Worm (Caenorhabditis elegans) whole organism, young adult: ENCODE data around the gene C29E4.13.

Experiments used
- B0019.2 ChIP-seq: fragments of 200-800 bp; sonication (Bioruptor generic); conservative IDR thresholded peaks from 2 replicates; pipeline ENCODE4 v1.3.6; 2022; ENCODE audit warnings: missing genetic modification reagents, missing genetic modification characterization, missing compliant biosample characterization
- C06A6.2 ChIP-seq: fragments of 200-800 bp; sonication (Bioruptor generic); conservative IDR thresholded peaks from 2 replicates; pipeline ENCODE4 v1.3.6; 2022; ENCODE audit warnings: missing genetic modification characterization, missing compliant biosample characterization
- D2030.7 ChIP-seq: fragments of 200-800 bp; sonication (Bioruptor generic); IDR thresholded peaks from 2 replicates; pipeline ENCODE4 v1.3.6; 2022; ENCODE audit warnings: missing genetic modification reagents, missing genetic modification characterization, missing compliant biosample characterization
- F10E7.11 ChIP-seq: sonication (generic microtip); optimal IDR thresholded peaks from 2 replicates; lab custom pipeline; 2017; ENCODE audit warnings: mild to moderate bottlenecking, missing genetic modification characterization, moderate library complexity, missing compliant biosample characterization
- F39B2.1 ChIP-seq: fragments of 200-800 bp; sonication (Bioruptor generic); IDR thresholded peaks from 2 replicates; pipeline ENCODE4 v1.3.6; 2022; ENCODE audit warnings: missing genetic modification reagents, missing genetic modification characterization, missing compliant biosample characterization
- F52B5.7 ChIP-seq: sonication (generic microtip); optimal IDR thresholded peaks from 2 replicates; lab custom pipeline; 2016; ENCODE audit warnings: mild to moderate bottlenecking, missing genetic modification characterization, missing compliant biosample characterization
- F57C9.4 ChIP-seq: sonication (generic microtip); optimal IDR thresholded peaks from 2 replicates; lab custom pipeline; 2017; ENCODE audit warnings: mild to moderate bottlenecking, missing genetic modification characterization, missing compliant biosample characterization
- K12H6.12 ChIP-seq: fragments of 200-800 bp; sonication (Bioruptor generic); optimal IDR thresholded peaks from 2 replicates; lab custom pipeline; 2018; ENCODE audit warnings: mild to moderate bottlenecking, missing genetic modification characterization, missing compliant biosample characterization
- T26A5.8 ChIP-seq: sonication (generic microtip); optimal IDR thresholded peaks from 2 replicates; lab custom pipeline; 2016; ENCODE audit warnings: missing genetic modification characterization, missing compliant biosample characterization
- Y53F4B.3 ChIP-seq: fragments of 200-800 bp; sonication (Bioruptor generic); IDR thresholded peaks from 2 replicates; pipeline ENCODE4 v1.3.6; 2022; ENCODE audit warnings: missing genetic modification reagents, missing genetic modification characterization, missing compliant biosample characterization
- ama-1 ChIP-seq, 3 experiments: fragments of 150-350 bp in 1 of 3; sonication (generic microtip) in 2 of 3; optimal IDR thresholded peaks; 2 replicates each; lab custom pipeline; 2014 to 2018; ENCODE audit warnings: missing biosample characterization in 2 of 3, missing genetic modification characterization in 2 of 3, missing genetic modification reagents in 2 of 3
- aptf-2 ChIP-seq: fragments of 200-800 bp; sonication (Bioruptor generic); conservative IDR thresholded peaks from 2 replicates; pipeline ENCODE4 v1.3.6; 2022; ENCODE audit warnings: missing genetic modification reagents, missing genetic modification characterization, missing compliant biosample characterization
- attf-6 ChIP-seq: fragments of 200-800 bp; sonication (Bioruptor generic); IDR thresholded peaks from 2 replicates; pipeline ENCODE4 v1.3.6; 2022; ENCODE audit warnings: missing genetic modification reagents, missing genetic modification characterization, missing compliant biosample characterization
- ceh-40 ChIP-seq: fragments of 200-800 bp; sonication (Bioruptor generic); IDR thresholded peaks from 2 replicates; pipeline ENCODE4 v1.3.6; 2022; ENCODE audit warnings: missing genetic modification characterization, missing compliant biosample characterization
- ceh-58 ChIP-seq: fragments of 200-800 bp; sonication (Bioruptor generic); IDR thresholded peaks from 2 replicates; pipeline ENCODE4 v1.3.6; 2022; ENCODE audit warnings: missing genetic modification characterization, missing compliant biosample characterization
- egl-44 ChIP-seq: fragments of 200-800 bp; sonication (Bioruptor generic); IDR thresholded peaks from 2 replicates; pipeline ENCODE4 v1.3.6; 2022; ENCODE audit warnings: missing genetic modification reagents, missing genetic modification characterization, missing compliant biosample characterization
- egrh-3 ChIP-seq: fragments of 200-800 bp; sonication (Bioruptor generic); IDR thresholded peaks from 2 replicates; pipeline ENCODE4 v1.3.6; 2022; ENCODE audit warnings: missing genetic modification reagents, missing genetic modification characterization, missing compliant biosample characterization
- ets-4 ChIP-seq: fragments of 200-800 bp; sonication (Bioruptor generic); optimal IDR thresholded peaks from 2 replicates; lab custom pipeline; 2018; ENCODE audit warnings: mild to moderate bottlenecking, missing genetic modification characterization, missing compliant biosample characterization
- hmg-1.2 ChIP-seq: fragments of 200-800 bp; sonication (Bioruptor generic); IDR thresholded peaks from 2 replicates; pipeline ENCODE4 v1.3.6; 2022; ENCODE audit warnings: missing genetic modification reagents, missing genetic modification characterization, missing compliant biosample characterization
- hsf-1 ChIP-seq: fragments of 200-800 bp; sonication (Bioruptor generic); IDR thresholded peaks from 2 replicates; pipeline ENCODE4 v1.3.6; 2022; ENCODE audit warnings: missing genetic modification reagents, missing genetic modification characterization, missing compliant biosample characterization
- lag-1 ChIP-seq: fragments of 200-800 bp; sonication (Bioruptor generic); IDR thresholded peaks from 2 replicates; pipeline ENCODE4 v1.3.6; 2022; ENCODE audit warnings: missing genetic modification reagents, missing genetic modification characterization, missing compliant biosample characterization
- let-526 ChIP-seq: fragments of 200-800 bp; sonication (Bioruptor generic); IDR thresholded peaks from 2 replicates; pipeline ENCODE4 v1.3.6; 2022; ENCODE audit warnings: missing genetic modification reagents, missing genetic modification characterization, missing compliant biosample characterization
- lin-54 ChIP-seq: fragments of 200-800 bp; sonication (Bioruptor generic); optimal IDR thresholded peaks from 2 replicates; lab custom pipeline; 2018; ENCODE audit warnings: mild to moderate bottlenecking, missing genetic modification characterization, missing compliant biosample characterization
- lsl-1 ChIP-seq: fragments of 200-800 bp; sonication (Bioruptor generic); optimal IDR thresholded peaks from 2 replicates; lab custom pipeline; 2018; ENCODE audit warnings: mild to moderate bottlenecking, missing genetic modification characterization, moderate library complexity, missing compliant biosample characterization
- lsy-27 ChIP-seq: sonication (generic microtip); optimal IDR thresholded peaks from 2 replicates; lab custom pipeline; 2017; ENCODE audit warnings: missing genetic modification characterization, mild to moderate bottlenecking, missing compliant biosample characterization, antibody characterized with exemption, missing genotype, borderline replicate concordance; ENCODE audit not compliant: insufficient read depth
- madf-10 ChIP-seq: sonication (generic microtip); optimal IDR thresholded peaks from 2 replicates; lab custom pipeline; 2016; ENCODE audit warnings: mild to moderate bottlenecking, missing genetic modification characterization, missing compliant biosample characterization
- madf-6 ChIP-seq: fragments of 200-800 bp; sonication (Bioruptor generic); IDR thresholded peaks from 2 replicates; pipeline ENCODE4 v1.3.6; 2022; ENCODE audit warnings: missing genetic modification reagents, missing genetic modification characterization, missing compliant biosample characterization
- mxl-1 ChIP-seq: sonication (generic microtip); optimal IDR thresholded peaks from 2 replicates; lab custom pipeline; 2016; ENCODE audit warnings: missing genetic modification characterization, missing compliant biosample characterization
- nfya-1 ChIP-seq: sonication (generic microtip); optimal IDR thresholded peaks from 2 replicates; lab custom pipeline; 2017; ENCODE audit warnings: antibody characterized with exemption, missing compliant biosample characterization, missing genetic modification characterization, borderline replicate concordance; ENCODE audit not compliant: insufficient read depth
- nfyb-1 ChIP-seq: fragments of 200-800 bp; sonication (Bioruptor generic); IDR thresholded peaks from 2 replicates; pipeline ENCODE4 v1.3.6; 2022; ENCODE audit warnings: missing genetic modification reagents, missing genetic modification characterization, missing compliant biosample characterization
- nhr-80 ChIP-seq: sonication (generic microtip); optimal IDR thresholded peaks from 2 replicates; lab custom pipeline; 2016; ENCODE audit warnings: missing genetic modification characterization, missing compliant biosample characterization
- snpc-3.4 ChIP-seq: sonication (generic microtip); optimal IDR thresholded peaks from 2 replicates; lab custom pipeline; 2017; ENCODE audit warnings: missing genetic modification characterization, mild to moderate bottlenecking, missing compliant biosample characterization, antibody characterized with exemption, moderate library complexity, missing genotype, missing genetic modification reagents
- tbp1 ChIP-seq: fragments of 200-800 bp; sonication (Bioruptor generic); optimal IDR thresholded peaks from 2 replicates; lab custom pipeline; 2018; ENCODE audit warnings: mild to moderate bottlenecking, missing genetic modification characterization, missing compliant biosample characterization
- tbx-9 ChIP-seq: sonication (generic microtip); optimal IDR thresholded peaks from 2 replicates; lab custom pipeline; 2016; ENCODE audit warnings: borderline replicate concordance, missing genetic modification characterization, inconsistent platforms, missing compliant biosample characterization
- tlf-1 ChIP-seq: fragments of 200-800 bp; sonication (Bioruptor generic); optimal IDR thresholded peaks from 2 replicates; lab custom pipeline; 2018; ENCODE audit warnings: mild to moderate bottlenecking, missing genetic modification characterization, missing compliant biosample characterization
- ztf-28 ChIP-seq: fragments of 200-800 bp; sonication (Bioruptor generic); IDR thresholded peaks from 2 replicates; pipeline ENCODE4 v1.3.6; 2022; ENCODE audit warnings: missing genetic modification reagents, missing genetic modification characterization, missing compliant biosample characterization
- ztf-6 ChIP-seq: fragments of 200-800 bp; sonication (Bioruptor generic); IDR thresholded peaks from 2 replicates; pipeline ENCODE4 v1.3.6; 2022; ENCODE audit warnings: missing genetic modification reagents, missing genetic modification characterization, missing compliant biosample characterization

C29E4.13 gene

ce11 chrIII:7950447-7950846 is 21.9 kb upstream of the C29E4.13 start:
- TF ChIP-seq nfyb-1 (GFP tag; lab: Robert Waterston, UW) (no peak), K12H6.12 (tag; lab: Kevin White, UChicago) (no peak)

- TF ChIP-seq C06A6.2 (GFP tag; lab: Robert Waterston, UW) = no peak
- no peak for TF ChIP-seq ceh-40 (GFP tag; lab: Robert Waterston, UW)
- TF ChIP-seq egl-44 = no peak
- no peak for TF ChIP-seq F39B2.1 (GFP tag; lab: Robert Waterston, UW)
- no peak for TF ChIP-seq tbp1 (GFP tag; lab: Kevin White, UChicago)
- TF ChIP-seq nfya-1 (tag; lab: Kevin White, UChicago) = no peak
- no peak for TF ChIP-seq D2030.7 (GFP tag; lab: Robert Waterston, UW)
- TF ChIP-seq aptf-2 (GFP tag; lab: Robert Waterston, UW) = no peak
- TF ChIP-seq attf-6 (GFP tag; lab: Robert Waterston, UW) = no peak
- no peak for TF ChIP-seq ets-4
These were observed 20.3 kb upstream of the C29E4.13 start, which contains the start of gene col-90 for ce11 chrIII:7948802-7949201. Gene col-90 (plus strand): TSS chrIII:7948838.

- no peak for TF ChIP-seq F10E7.11 (tag; lab: Kevin White, UChicago)
- TF ChIP-seq ceh-58 = no peak
- no peak for TF ChIP-seq snpc-3.4
- TF ChIP-seq madf-6 (GFP tag; lab: Robert Waterston, UW) = no peak
- TF ChIP-seq Y53F4B.3 (GFP tag; lab: Robert Waterston, UW) = no peak
- TF ChIP-seq lsy-27 = no peak
- TF ChIP-seq ztf-6 (GFP tag; lab: Robert Waterston, UW) = no peak
- no peak for TF ChIP-seq D2030.7 (GFP tag; lab: Robert Waterston, UW)
- no peak for TF ChIP-seq lin-54 (GFP tag; lab: Kevin White, UChicago)
- no peak for TF ChIP-seq tlf-1 (GFP tag; lab: Kevin White, UChicago)
- no peak for TF ChIP-seq let-526 (GFP tag; lab: Robert Waterston, UW)
- no peak for TF ChIP-seq F52B5.7 (tag; lab: Kevin White, UChicago)
- no peak for TF ChIP-seq F57C9.4 (tag; lab: Kevin White, UChicago)
- no peak for TF ChIP-seq lag-1 (GFP tag; lab: Robert Waterston, UW)
These were observed 19.2 kb upstream of the C29E4.13 start for ce11 chrIII:7947677-7948076.

ce11 chrIII:7946968-7947491 is 18.5 kb upstream of the C29E4.13 start, which contains the start of gene gsto-1:
Gene gsto-1 (minus strand): TSS chrIII:7947018.
- TF ChIP-seq nhr-80 (tag; lab: Kevin White, UChicago) = peak; percentile 19
- TF ChIP-seq T26A5.8 (tag; lab: Kevin White, UChicago) = no peak
- TF ChIP-seq, all 124 proteins: peak for 1

ce11 chrIII:7941417-7941816 is 12.9 kb upstream of the C29E4.13 start, which contains the start of gene kle-2:
Gene kle-2 (plus strand): TSS chrIII:7941717.
- no peak for TF ChIP-seq madf-10 (tag; lab: Kevin White, UChicago)
- TF ChIP-seq B0019.2 (GFP tag; lab: Robert Waterston, UW) = no peak
- TF ChIP-seq mxl-1 (tag; lab: Kevin White, UChicago) = no peak
- TF ChIP-seq egrh-3 (GFP tag; lab: Robert Waterston, UW) = no peak
- no peak for TF ChIP-seq tbx-9 (tag; lab: Kevin White, UChicago)
- no peak for TF ChIP-seq ztf-28 (GFP tag; lab: Robert Waterston, UW)
- TF ChIP-seq hsf-1 = no peak
- no peak for TF ChIP-seq ama-1 (optimal IDR thresholded peaks at IDR 0.05; lab: Kevin White, UChicago)
- no peak for TF ChIP-seq ama-1 (GFP tag; optimal IDR thresholded peaks at IDR 0.05; lab: Kevin White, UChicago)
- no peak for TF ChIP-seq lsy-27
- TF ChIP-seq lsl-1 = no peak
- no peak for TF ChIP-seq hmg-1.2 (GFP tag; lab: Robert Waterston, UW)
